Fruit fly (Drosophila melanogaster) whole organism, prepupa: ENCODE results near the gene PGRP-LA.

ENCODE experiments used
- Blimp-1 ChIP-seq: fragments of 200-800 bp; sonication (Bioruptor generic); optimal IDR thresholded peaks from 3 replicates; lab custom pipeline; 2017; ENCODE audit warnings: missing biosample characterization, missing genetic modification characterization, mild to moderate bottlenecking, moderate library complexity, missing genetic modification reagents
- CG10631 ChIP-seq: fragments of 200-800 bp; sonication (Bioruptor generic); optimal IDR thresholded peaks from 2 replicates; lab custom pipeline; 2016; ENCODE audit warnings: missing biosample characterization, missing genetic modification characterization
- CG10669 ChIP-seq: fragments of 200-800 bp; sonication (Bioruptor generic); optimal IDR thresholded peaks from 3 replicates; lab custom pipeline; 2018; ENCODE audit warnings: missing biosample characterization, mild to moderate bottlenecking, missing genetic modification characterization, moderate library complexity
- CG11902 ChIP-seq: fragments of 200-800 bp; sonication (Bioruptor generic); optimal IDR thresholded peaks from 3 replicates; lab custom pipeline; 2016; ENCODE audit warnings: missing biosample characterization, missing genetic modification characterization
- CG15336 ChIP-seq: fragments of 200-800 bp; sonication (Bioruptor generic); IDR thresholded peaks from 2 replicates; pipeline ENCODE4 v1.3.6; 2022; ENCODE audit warnings: missing biosample characterization, missing genetic modification characterization
- CG1621 ChIP-seq: fragments of 200-800 bp; sonication (Bioruptor generic); optimal IDR thresholded peaks from 3 replicates; lab custom pipeline; 2018; ENCODE audit warnings: missing biosample characterization, mild to moderate bottlenecking, missing genetic modification characterization
- CG16779 ChIP-seq: fragments of 200-800 bp; sonication (Bioruptor generic); optimal IDR thresholded peaks from 3 replicates; lab custom pipeline; 2017; ENCODE audit warnings: missing biosample characterization, mild to moderate bottlenecking, missing genetic modification characterization
- CG3032 ChIP-seq: fragments of 200-800 bp; optimal IDR thresholded peaks from 2 replicates; lab custom pipeline; 2019; ENCODE audit warnings: missing biosample characterization, mild to moderate bottlenecking, missing genetic modification characterization, moderate library complexity
- CG31627 ChIP-seq: fragments of 200-800 bp; sonication (Bioruptor generic); optimal IDR thresholded peaks from 3 replicates; lab custom pipeline; 2016; ENCODE audit warnings: missing biosample characterization, missing genetic modification characterization
- CG3919 ChIP-seq: fragments of 200-800 bp; sonication (Bioruptor generic); optimal IDR thresholded peaks from 3 replicates; lab custom pipeline; 2016; ENCODE audit warnings: missing biosample characterization, missing genetic modification characterization
- CG4318 ChIP-seq: fragments of 200-800 bp; sonication (Bioruptor generic); optimal IDR thresholded peaks from 3 replicates; lab custom pipeline; 2017; ENCODE audit warnings: missing biosample characterization, mild to moderate bottlenecking, missing genetic modification characterization
- CG6163 ChIP-seq: fragments of 200-800 bp; sonication (Bioruptor generic); IDR thresholded peaks from 3 replicates; pipeline ENCODE4 v1.3.6; 2022; ENCODE audit warnings: missing biosample characterization, missing genetic modification characterization
- CG6276 ChIP-seq: fragments of 200-800 bp; sonication (Bioruptor generic); optimal IDR thresholded peaks from 2 replicates; lab custom pipeline; 2017; ENCODE audit warnings: missing biosample characterization, mild to moderate bottlenecking, missing genetic modification characterization
- CG6808 ChIP-seq: fragments of 200-800 bp; sonication (Bioruptor generic); optimal IDR thresholded peaks from 3 replicates; lab custom pipeline; 2017; ENCODE audit warnings: missing biosample characterization, missing genetic modification characterization, mild to moderate bottlenecking, moderate library complexity, missing genetic modification reagents
- CG7368 ChIP-seq: fragments of 200-800 bp; sonication (Bioruptor generic); optimal IDR thresholded peaks from 3 replicates; lab custom pipeline; 2016; ENCODE audit warnings: missing biosample characterization, missing genetic modification characterization
- CG8119 ChIP-seq: fragments of 200-800 bp; sonication (Bioruptor generic); IDR thresholded peaks from 3 replicates; pipeline ENCODE4 v1.3.6; 2022; ENCODE audit warnings: missing biosample characterization, missing genetic modification characterization
- CG8632 ChIP-seq: fragments of 200-800 bp; sonication (Bioruptor generic); optimal IDR thresholded peaks from 3 replicates; lab custom pipeline; 2016; ENCODE audit warnings: missing biosample characterization, missing genetic modification characterization
- CG9139 ChIP-seq: fragments of 200-800 bp; sonication (Bioruptor generic); optimal IDR thresholded peaks from 3 replicates; lab custom pipeline; 2017; ENCODE audit warnings: missing biosample characterization, mild to moderate bottlenecking, missing genetic modification characterization
- Eip75B ChIP-seq: fragments of 200-800 bp; sonication (Bioruptor generic); optimal IDR thresholded peaks from 3 replicates; lab custom pipeline; 2016; ENCODE audit warnings: missing biosample characterization, missing genetic modification characterization
- Eip78C ChIP-seq: fragments of 200-800 bp; sonication (Bioruptor generic); peaks from one replicate; lab custom pipeline; 2016; ENCODE audit warnings: missing biosample characterization, missing genetic modification characterization
- Eip93F ChIP-seq: fragments of 200-800 bp; sonication (Bioruptor generic); optimal IDR thresholded peaks from 2 replicates; lab custom pipeline; 2016; ENCODE audit warnings: missing biosample characterization, mild to moderate bottlenecking, missing genetic modification characterization
- Ets96B ChIP-seq: fragments of 200-800 bp; optimal IDR thresholded peaks from 2 replicates; lab custom pipeline; 2019; ENCODE audit warnings: missing biosample characterization, mild to moderate bottlenecking, missing genetic modification characterization, moderate library complexity
- Hr4 ChIP-seq: fragments of 200-800 bp; sonication (Bioruptor generic); optimal IDR thresholded peaks from 3 replicates; lab custom pipeline; 2016; ENCODE audit warnings: missing biosample characterization, missing genetic modification characterization
- Lpt ChIP-seq: fragments of 200-800 bp; sonication (Bioruptor generic); optimal IDR thresholded peaks from 3 replicates; lab custom pipeline; 2016; ENCODE audit warnings: missing biosample characterization, missing genetic modification characterization
- Met ChIP-seq: fragments of 200-800 bp; sonication (Bioruptor generic); optimal IDR thresholded peaks from 3 replicates; lab custom pipeline; 2016; ENCODE audit warnings: missing biosample characterization, missing genetic modification characterization
- Sox14 ChIP-seq: fragments of 200-800 bp; sonication (Bioruptor generic); optimal IDR thresholded peaks from 3 replicates; lab custom pipeline; 2016; ENCODE audit warnings: missing biosample characterization, missing genetic modification characterization
- Sox15 ChIP-seq: fragments of 200-800 bp; sonication (Bioruptor generic); optimal IDR thresholded peaks from 3 replicates; lab custom pipeline; 2016; ENCODE audit warnings: missing biosample characterization, missing genetic modification characterization
- achi ChIP-seq: fragments of 200-800 bp; sonication (Bioruptor generic); optimal IDR thresholded peaks from 3 replicates; lab custom pipeline; 2016; ENCODE audit warnings: missing biosample characterization, missing genetic modification characterization
- acj6 ChIP-seq: fragments of 200-800 bp; sonication (Bioruptor generic); optimal IDR thresholded peaks from 3 replicates; lab custom pipeline; 2016; ENCODE audit warnings: missing biosample characterization, missing genetic modification characterization
- cyc ChIP-seq: fragments of 200-800 bp; sonication (Bioruptor generic); optimal IDR thresholded peaks from 3 replicates; lab custom pipeline; 2016; ENCODE audit warnings: missing biosample characterization, missing genetic modification characterization
- dsx ChIP-seq: fragments of 200-800 bp; optimal IDR thresholded peaks from 3 replicates; lab custom pipeline; 2019; ENCODE audit warnings: missing biosample characterization, mild to moderate bottlenecking, missing genetic modification characterization, moderate library complexity; ENCODE audit not compliant: poor library complexity, severe bottlenecking
- eg ChIP-seq: fragments of 200-800 bp; sonication (Bioruptor generic); IDR thresholded peaks from 3 replicates; pipeline ENCODE4 v1.3.6; 2022; ENCODE audit warnings: missing biosample characterization, missing genetic modification characterization
- fd59A ChIP-seq: fragments of 200-800 bp; sonication (Bioruptor generic); optimal IDR thresholded peaks from 2 replicates; lab custom pipeline; 2017; ENCODE audit warnings: missing biosample characterization, mild to moderate bottlenecking, missing genetic modification characterization, missing genetic modification reagents
- fkh ChIP-seq: fragments of 200-800 bp; sonication (Bioruptor generic); optimal IDR thresholded peaks from 3 replicates; lab custom pipeline; 2017; ENCODE audit warnings: missing biosample characterization, mild to moderate bottlenecking, missing genetic modification characterization, moderate library complexity
- net ChIP-seq: fragments of 200-800 bp; sonication (Bioruptor generic); optimal IDR thresholded peaks from 3 replicates; lab custom pipeline; 2016; ENCODE audit warnings: missing biosample characterization, missing genetic modification characterization
- spab ChIP-seq: fragments of 200-800 bp; sonication (Bioruptor generic); optimal IDR thresholded peaks from 2 replicates; lab custom pipeline; 2017; ENCODE audit warnings: missing biosample characterization, mild to moderate bottlenecking, missing genetic modification characterization, missing genetic modification reagents
- svp ChIP-seq: fragments of 200-800 bp; sonication (Bioruptor generic); peaks from one replicate; lab custom pipeline; 2016; ENCODE audit warnings: missing biosample characterization, missing genetic modification characterization
- topi ChIP-seq: fragments of 200-800 bp; sonication (Bioruptor generic); optimal IDR thresholded peaks from 3 replicates; lab custom pipeline; 2016; ENCODE audit warnings: missing biosample characterization, missing genetic modification characterization
- vri ChIP-seq: fragments of 200-800 bp; sonication (Bioruptor generic); optimal IDR thresholded peaks from 3 replicates; lab custom pipeline; 2016; ENCODE audit warnings: missing biosample characterization, mild to moderate bottlenecking, missing genetic modification characterization

PGRP-LA gene

dm6 chr3L:9349314-9349733 lies 15.2 kb downstream of the PGRP-LA start, which contains the start of gene PGRP-LF (continued):
- TF ChIP-seq Ets96B (tag; lab: Kevin White, UChicago) (no peak), net (no peak), CG16779 (peak; percentile 58), fd59A (GFP tag; lab: Kevin White, UChicago) (no peak), CG6808 (GFP tag; lab: Kevin White, UChicago) (no peak), CG31627 (GFP tag; lab: Kevin White, UChicago) (peak; percentile 9), Eip93F (GFP tag; lab: Kevin White, UChicago) (peak; percentile 58), CG6276 (GFP tag; lab: Kevin White, UChicago) (no peak), acj6 (GFP tag; lab: Kevin White, UChicago) (no peak), Met (GFP tag; lab: Kevin White, UChicago) (peak; percentile 20), cyc (no peak), eg (no peak), fkh (peak; percentile 80), CG11902 (GFP tag; lab: Kevin White, UChicago) (no peak), Lpt (GFP tag; lab: Kevin White, UChicago) (no peak), dsx (no peak), achi (peak; percentile 28), CG7368 (GFP tag; lab: Kevin White, UChicago) (no peak), CG8119 (GFP tag; lab: Robert Waterston, UW) (no peak)
- TF ChIP-seq, all 60 proteins: peak for 17

dm6 chr3L:9353733-9354132 lies 19.6 kb downstream of the PGRP-LA start, which contains the start of gene CG32040:
Gene CG32040, plus strand, starts transcription at chr3L:9354033.
- TF ChIP-seq Blimp-1 (GFP tag; lab: Kevin White, UChicago) (no peak), CG8632 (GFP tag; lab: Kevin White, UChicago) (no peak), CG6163 (GFP tag; lab: Robert Waterston, UW) (no peak)
- TF ChIP-seq, all 60 proteins: peak for 0

- peak; percentile 39 for TF ChIP-seq vri
- no peak for TF ChIP-seq CG3919 (GFP tag; lab: Kevin White, UChicago)
These were observed 21.4 kb downstream of the PGRP-LA start for dm6 chr3L:9355555-9355954.

- TF ChIP-seq fkh (peak; percentile 26), Eip78C (GFP tag; lab: Kevin White, UChicago) (peak; percentile 28), svp (GFP tag; lab: Kevin White, UChicago) (peak; percentile 98), CG9139 (GFP tag; lab: Kevin White, UChicago) (no peak)
These were observed 22.1 kb downstream of the PGRP-LA start for dm6 chr3L:9356138-9356753.

dm6 chr3L:9357830-9358712 lies 23.9 kb downstream of the PGRP-LA start:
- TF ChIP-seq CG10631 (GFP tag; lab: Kevin White, UChicago) (peak; percentile 20), CG15336 (GFP tag; lab: Robert Waterston, UW) (0 out of 2 replicates have a peak, but pooled peaks have one; percentile 20), CG1621 (peak; percentile 50), Eip75B (GFP tag; lab: Kevin White, UChicago) (peak; percentile 21), CG6163 (GFP tag; lab: Robert Waterston, UW) (peak; percentile 74; the same call in 2 of the 3 replicates), CG6276 (GFP tag; lab: Kevin White, UChicago) (peak; percentile 30), Eip93F (GFP tag; lab: Kevin White, UChicago) (peak; percentile 62), Eip78C (GFP tag; lab: Kevin White, UChicago) (peak; percentile 74), topi (GFP tag; lab: Kevin White, UChicago) (no peak), CG9139 (GFP tag; lab: Kevin White, UChicago) (peak; percentile 36), CG10669 (GFP tag; lab: Kevin White, UChicago) (peak; percentile 10), Hr4 (no peak), vri (peak; percentile 9), Sox15 (GFP tag; lab: Kevin White, UChicago) (no peak), fd59A (GFP tag; lab: Kevin White, UChicago) (no peak), CG3032 (tag; lab: Kevin White, UChicago) (peak; percentile 53), Met (GFP tag; lab: Kevin White, UChicago) (no peak), fkh (peak; percentile 89), svp (GFP tag; lab: Kevin White, UChicago) (peak; percentile 86), Sox14 (GFP tag; lab: Kevin White, UChicago) (peak; percentile 6), CG6808 (GFP tag; lab: Kevin White, UChicago) (peak; percentile 62), CG16779 (peak; percentile 83), dsx (peak; percentile 52), CG4318 (GFP tag; lab: Kevin White, UChicago) (no peak), Ets96B (tag; lab: Kevin White, UChicago) (peak; percentile 51), spab (peak; percentile 45)
